Worm (Caenorhabditis elegans) whole organism, L3 larva: ENCODE data around the gene R10E8.5.
A peak's percentile ranks its signal among the peaks of the same experiment; 100 is the strongest.

ENCODE experiments used
- R02D3.7 ChIP-seq: fragments of 150-350 bp; optimal IDR thresholded peaks from 2 replicates; lab custom pipeline; 2014; ENCODE audit warnings: missing biosample characterization, missing genetic modification characterization
- ZK546.5 ChIP-seq: sonication (generic microtip); optimal IDR thresholded peaks from 2 replicates; lab custom pipeline; 2017; ENCODE audit warnings: missing biosample characterization, missing genetic modification characterization
- aly-2 ChIP-seq: fragments of 150-350 bp; optimal IDR thresholded peaks from 2 replicates; lab custom pipeline; 2014; ENCODE audit warnings: missing biosample characterization, missing genetic modification characterization
- ama-1 ChIP-seq: fragments of 150-350 bp; optimal IDR thresholded peaks from 2 replicates; lab custom pipeline; 2018
- ceh-16 ChIP-seq: sonication (generic microtip); optimal IDR thresholded peaks from 2 replicates; lab custom pipeline; 2017; ENCODE audit warnings: missing biosample characterization, missing genetic modification characterization
- ceh-28 ChIP-seq: fragments of 150-350 bp; optimal IDR thresholded peaks from 2 replicates; lab custom pipeline; 2014; ENCODE audit warnings: missing biosample characterization, missing genetic modification reagents, missing genetic modification characterization
- ceh-82 ChIP-seq: fragments of 150-350 bp; optimal IDR thresholded peaks from 2 replicates; lab custom pipeline; 2014; ENCODE audit warnings: missing biosample characterization, missing genetic modification characterization
- ceh-9 ChIP-seq: sonication (generic microtip); optimal IDR thresholded peaks from 2 replicates; lab custom pipeline; 2018; ENCODE audit warnings: missing biosample characterization, missing genetic modification characterization
- daf-12 ChIP-seq: fragments of 150-350 bp; optimal IDR thresholded peaks from 2 replicates; lab custom pipeline; 2014; ENCODE audit warnings: missing biosample characterization, missing genetic modification reagents, missing genetic modification characterization
- egl-5 ChIP-seq: fragments of 150-350 bp; optimal IDR thresholded peaks from 2 replicates; lab custom pipeline; 2017; ENCODE audit warnings: missing biosample characterization, missing genetic modification reagents, missing genetic modification characterization, inconsistent platforms
- elt-1 ChIP-seq: fragments of 150-350 bp; optimal IDR thresholded peaks from 2 replicates; lab custom pipeline; 2014; ENCODE audit warnings: missing biosample characterization, missing genetic modification characterization
- elt-2 ChIP-seq: sonication (generic microtip); optimal IDR thresholded peaks from 2 replicates; lab custom pipeline; 2016; ENCODE audit warnings: missing genetic modification reagents, mild to moderate bottlenecking, missing genetic modification characterization, missing compliant biosample characterization
- elt-3 ChIP-seq, 3 experiments: fragments of 150-350 bp in 1 of 3; sonication (generic microtip) in 2 of 3; optimal IDR thresholded peaks; 2 replicates in 2 of 3; 4 replicates in 1 of 3; lab custom pipeline; 2014 to 2017; ENCODE audit warnings: missing biosample characterization in 3 of 3, missing genetic modification characterization in 3 of 3
- eor-1 ChIP-seq, 2 experiments: fragments of 150-350 bp; optimal IDR thresholded peaks; 2 replicates each; lab custom pipeline; 2014 to 2018; ENCODE audit warnings: missing biosample characterization in 2 of 2, missing genetic modification characterization in 2 of 2
- hmg-11 ChIP-seq: sonication (generic microtip); optimal IDR thresholded peaks from 2 replicates; lab custom pipeline; 2016; ENCODE audit warnings: missing genetic modification characterization, missing compliant biosample characterization
- jun-1 ChIP-seq: fragments of 150-350 bp; optimal IDR thresholded peaks from 2 replicates; lab custom pipeline; 2014; ENCODE audit warnings: missing biosample characterization, missing genetic modification reagents, missing genetic modification characterization
- lin-39 ChIP-seq: fragments of 150-350 bp; optimal IDR thresholded peaks from 2 replicates; lab custom pipeline; 2018; ENCODE audit warnings: missing biosample characterization, missing genetic modification reagents, missing genetic modification characterization
- lsy-12 ChIP-seq: sonication (generic microtip); optimal IDR thresholded peaks from 2 replicates; lab custom pipeline; 2016; ENCODE audit warnings: mild to moderate bottlenecking, missing genetic modification characterization, missing compliant biosample characterization
- mdl-1 ChIP-seq: fragments of 150-350 bp; optimal IDR thresholded peaks from 2 replicates; lab custom pipeline; 2014; ENCODE audit warnings: missing biosample characterization, missing genetic modification characterization
- nfya-1 ChIP-seq: sonication (generic microtip); optimal IDR thresholded peaks from 2 replicates; lab custom pipeline; 2017; ENCODE audit warnings: missing genetic modification characterization, mild to moderate bottlenecking, missing compliant biosample characterization, antibody characterized with exemption, moderate library complexity; ENCODE audit not compliant: insufficient read depth
- nhr-23 ChIP-seq: fragments of 150-350 bp; optimal IDR thresholded peaks from 2 replicates; lab custom pipeline; 2014; ENCODE audit warnings: missing biosample characterization, missing genetic modification reagents, missing genetic modification characterization
- nhr-237 ChIP-seq: fragments of 150-350 bp; optimal IDR thresholded peaks from 2 replicates; lab custom pipeline; 2014; ENCODE audit warnings: missing biosample characterization, missing genetic modification characterization
- nhr-28 ChIP-seq: fragments of 150-350 bp; optimal IDR thresholded peaks from 2 replicates; lab custom pipeline; 2014; ENCODE audit warnings: missing biosample characterization, missing genetic modification characterization
- nhr-43 ChIP-seq: sonication (generic microtip); optimal IDR thresholded peaks from 2 replicates; lab custom pipeline; 2016; ENCODE audit warnings: mild to moderate bottlenecking, missing genetic modification characterization, missing compliant biosample characterization; ENCODE audit not compliant: poor library complexity, severe bottlenecking
- pha-4 ChIP-seq: fragments of 150-350 bp; optimal IDR thresholded peaks from 2 replicates; lab custom pipeline; 2014; ENCODE audit warnings: missing biosample characterization, missing genetic modification reagents, missing genetic modification characterization
- pqm-1 ChIP-seq: fragments of 150-350 bp; optimal IDR thresholded peaks from 2 replicates; lab custom pipeline; 2017; ENCODE audit warnings: missing biosample characterization, missing genetic modification characterization, inconsistent platforms
- sea-2 ChIP-seq: fragments of 150-350 bp; sonication (generic microtip); optimal IDR thresholded peaks from 4 replicates; lab custom pipeline; 2014; ENCODE audit warnings: missing biosample characterization, missing genetic modification reagents, missing genetic modification characterization
- skn-1 ChIP-seq: fragments of 150-350 bp; optimal IDR thresholded peaks from 2 replicates; lab custom pipeline; 2014; ENCODE audit warnings: missing biosample characterization, missing genetic modification characterization
- tbx-2 ChIP-seq: sonication (generic microtip); optimal IDR thresholded peaks from 2 replicates; lab custom pipeline; 2016; ENCODE audit warnings: mild to moderate bottlenecking, missing genetic modification characterization, missing compliant biosample characterization
- unc-39 ChIP-seq: sonication (generic microtip); optimal IDR thresholded peaks from 4 replicates; lab custom pipeline; 2017; ENCODE audit warnings: missing biosample characterization, missing genetic modification characterization
- unc-62 ChIP-seq: fragments of 150-350 bp; sonication (generic microtip); optimal IDR thresholded peaks from 4 replicates; lab custom pipeline; 2014; ENCODE audit warnings: missing biosample characterization, missing genetic modification reagents, missing genetic modification characterization
- ztf-11 ChIP-seq: fragments of 150-350 bp; optimal IDR thresholded peaks from 2 replicates; lab custom pipeline; 2014; ENCODE audit warnings: missing biosample characterization, missing genetic modification characterization

Gene R10E8.5

DNA sequence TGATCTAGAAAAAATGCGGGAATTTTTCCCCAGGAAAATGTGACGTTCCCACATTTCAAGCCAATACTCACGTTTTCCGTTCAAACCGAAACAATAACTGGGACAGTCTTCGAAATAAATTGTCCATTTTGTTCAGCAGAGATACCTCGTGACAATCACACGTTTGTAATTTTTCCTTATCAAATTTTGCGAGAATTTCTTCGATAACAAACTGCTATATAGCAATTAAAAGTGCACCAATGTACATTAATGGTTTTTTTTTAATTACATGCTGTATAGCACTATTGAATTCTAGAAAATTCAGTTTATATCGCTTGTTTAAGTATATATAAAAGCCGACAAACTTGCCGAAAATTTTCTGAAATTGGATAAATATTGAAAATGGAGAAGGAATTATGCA lies 11.7 kb downstream of the R10E8.5 start, which contains the start of gene R10E8.6:
Gene R10E8.6, minus strand, starts transcription at position 154 of the 400 bp plus-strand sequence.
- TF ChIP-seq jun-1 (tag; lab: Kevin White, UChicago), result peak; percentile 21
- TF ChIP-seq pqm-1 (tag; lab: Kevin White, UChicago), result peak; percentile 70
- peak; percentile 90 for TF ChIP-seq elt-2 (tag; lab: Kevin White, UChicago)
- no peak for TF ChIP-seq nhr-28 (tag; lab: Kevin White, UChicago)

DNA sequence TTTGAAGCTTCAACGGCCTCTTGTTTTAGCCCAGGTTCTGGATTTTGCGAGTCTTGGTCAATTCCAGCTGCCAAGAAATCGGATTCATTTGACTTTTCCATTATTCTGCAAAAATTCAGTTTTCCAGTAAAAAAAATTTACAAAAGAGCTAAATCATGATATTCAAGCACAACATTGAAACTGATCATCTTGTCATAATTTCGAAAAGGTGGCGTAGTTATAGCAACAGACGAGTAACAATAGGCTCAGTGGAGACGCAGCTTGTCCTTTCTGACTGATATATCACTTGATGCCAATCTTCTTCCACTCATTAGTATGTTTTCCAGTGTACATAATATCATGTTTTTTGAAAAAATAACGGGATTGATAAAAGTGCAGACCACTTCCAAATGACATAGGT lies 14.2 kb downstream of the R10E8.5 start, which contains the start of gene fbxa-213:
Gene fbxa-213, minus strand, starts transcription at position 101 of the 400 bp plus-strand sequence.
- no peak for TF ChIP-seq pha-4
- TF ChIP-seq nhr-23 (tag; lab: Kevin White, UChicago), result no peak
- TF ChIP-seq nhr-237 (tag; lab: Kevin White, UChicago), result no peak
- TF ChIP-seq lsy-12 (tag; lab: Kevin White, UChicago), result no peak
- no peak for TF ChIP-seq lin-39 (tag; lab: Kevin White, UChicago)
- TF ChIP-seq hmg-11, result no peak
- TF ChIP-seq nfya-1, result no peak
- TF ChIP-seq ceh-82 (tag; lab: Kevin White, UChicago), result no peak
- no peak for TF ChIP-seq mdl-1 (tag; lab: Kevin White, UChicago)
- no peak for TF ChIP-seq R02D3.7
- no peak for TF ChIP-seq ztf-11 (tag; lab: Kevin White, UChicago)

DNA sequence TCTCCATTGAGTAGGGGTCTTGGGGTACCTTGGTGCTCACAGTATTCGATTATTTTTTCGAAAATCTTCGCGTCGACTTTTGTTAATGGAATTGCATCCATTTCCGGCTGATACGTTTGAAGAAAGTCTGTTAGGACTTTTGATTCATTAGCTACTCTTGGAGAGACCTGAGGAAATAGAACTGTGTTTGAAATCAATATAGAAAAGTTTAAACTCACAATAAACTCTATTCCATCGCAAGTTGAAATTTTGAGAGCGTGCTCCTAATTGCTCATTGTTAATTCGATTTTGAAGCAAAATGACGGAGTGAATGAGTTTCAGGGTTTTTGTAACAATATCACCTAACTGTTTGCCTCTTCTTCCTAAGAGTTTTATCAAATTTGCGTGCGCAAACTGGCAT lies 15.3 kb downstream of the R10E8.5 start, which contains the start of gene skr-6:
Gene skr-6, minus strand, starts transcription at position 101 of the 400 bp plus-strand sequence.
- TF ChIP-seq unc-39 (no peak), ZK546.5 (tag; lab: Kevin White, UChicago) (no peak), aly-2 (tag; lab: Kevin White, UChicago) (no peak), unc-62 (GFP tag; lab: Kevin White, UChicago) (no peak), nhr-237 (tag; lab: Kevin White, UChicago) (no peak), elt-2 (tag; lab: Kevin White, UChicago) (no peak), ceh-9 (no peak), nhr-28 (tag; lab: Kevin White, UChicago) (no peak), daf-12 (tag; lab: Kevin White, UChicago) (no peak), ceh-28 (tag; lab: Kevin White, UChicago) (no peak), nhr-43 (no peak), ceh-16 (tag; lab: Kevin White, UChicago) (no peak), lsy-12 (tag; lab: Kevin White, UChicago) (no peak)

DNA sequence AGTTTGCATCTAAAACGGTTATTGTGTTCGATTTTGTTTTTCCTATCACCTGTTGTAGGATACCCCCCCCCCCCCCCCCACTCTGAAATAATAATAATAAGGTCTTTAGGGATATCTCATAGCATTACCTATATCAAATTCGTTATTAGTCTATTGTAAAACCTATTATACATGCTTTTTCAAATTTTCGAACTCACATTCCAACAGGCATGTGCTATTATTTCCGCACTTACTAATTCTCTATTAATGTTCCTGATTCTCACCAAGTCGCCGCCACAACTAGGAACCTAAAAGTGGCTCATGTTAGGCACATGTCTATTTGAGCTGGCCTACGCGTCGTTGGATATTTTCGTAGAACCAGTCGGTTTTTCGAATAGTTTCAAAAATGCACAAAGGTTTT lies 15.8 kb downstream of the R10E8.5 start, which contains the start of gene Y37H2C.4:
Gene Y37H2C.4, plus strand, starts transcription at position 301 of the 400 bp plus-strand sequence.
- no peak for TF ChIP-seq elt-3 (tag; optimal IDR thresholded peaks at IDR 0.05; lab: Kevin White, UChicago)
- no peak for TF ChIP-seq ceh-16 (tag; lab: Kevin White, UChicago)
- no peak for TF ChIP-seq ceh-82 (tag; lab: Kevin White, UChicago)
- no peak for TF ChIP-seq ZK546.5 (tag; lab: Kevin White, UChicago)
- TF ChIP-seq nhr-28 (tag; lab: Kevin White, UChicago), result no peak
- TF ChIP-seq nhr-237 (tag; lab: Kevin White, UChicago), result no peak
- TF ChIP-seq jun-1 (tag; lab: Kevin White, UChicago), result no peak
- no peak for TF ChIP-seq skn-1 (tag; lab: Kevin White, UChicago)
- TF ChIP-seq egl-5 (tag; lab: Kevin White, UChicago), result no peak
- no peak for TF ChIP-seq unc-62 (GFP tag; lab: Kevin White, UChicago)

DNA sequence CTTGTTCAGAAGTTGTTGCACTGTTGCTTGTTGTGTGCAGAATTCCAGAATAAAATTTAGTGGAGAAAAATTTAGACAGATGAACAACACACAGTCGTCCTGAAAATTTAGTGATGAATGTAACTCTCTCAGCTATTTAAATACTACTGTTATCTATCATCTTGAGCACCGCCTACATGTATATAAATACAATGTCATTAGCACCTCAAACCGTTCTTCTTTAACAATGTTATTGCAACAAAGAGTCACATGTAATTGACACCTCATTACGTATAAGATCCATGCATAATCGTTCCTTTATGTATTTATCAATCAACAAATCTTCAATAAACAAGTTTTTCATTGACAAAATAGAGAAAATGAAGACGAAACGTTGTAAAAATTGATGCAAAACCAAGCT lies 26.2 kb downstream of the R10E8.5 start, which contains the start of gene Y51A2A.16:
Gene Y51A2A.16, minus strand, starts transcription at position 101 of the 400 bp plus-strand sequence.
- TF ChIP-seq ceh-9, result no peak

DNA sequence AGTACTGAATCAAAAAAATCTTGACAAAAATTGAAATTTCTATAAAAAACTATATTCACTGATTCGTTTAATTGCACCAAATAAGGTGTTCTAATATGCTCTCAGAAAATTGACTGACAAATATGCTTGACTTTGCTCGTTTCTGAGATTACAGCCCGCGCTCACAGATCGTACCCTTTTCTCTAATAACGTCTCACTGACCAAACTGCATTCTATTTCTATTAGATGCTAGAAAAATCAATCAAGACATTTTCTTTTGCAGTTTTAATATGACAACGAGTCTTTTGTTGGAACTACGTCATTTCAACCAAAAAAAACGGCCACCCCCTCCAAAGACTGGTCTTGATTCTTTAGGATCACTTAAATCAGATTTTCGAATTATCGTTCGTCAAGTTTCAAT lies 28.0 kb downstream of the R10E8.5 start, which contains the start of gene clec-247:
Gene clec-247, plus strand, starts transcription at position 301 of the 400 bp plus-strand sequence.
- TF ChIP-seq tbx-2 (no peak), elt-3 (tag; optimal IDR thresholded peaks at IDR 0.05; lab: Kevin White, UChicago) (no peak), elt-1 (tag; lab: Kevin White, UChicago) (no peak), ama-1 (lab: Kevin White, UChicago) (no peak), ceh-28 (tag; lab: Kevin White, UChicago) (no peak), ceh-9 (no peak), egl-5 (tag; lab: Kevin White, UChicago) (no peak), sea-2 (GFP tag; lab: Kevin White, UChicago) (no peak), unc-39 (no peak), eor-1 (tag; optimal IDR thresholded peaks at IDR 0.05; lab: Kevin White, UChicago) (no peak)
